Fruit fly (Drosophila melanogaster): ENCODE results near the gene crb.

The crb gene

dm6 chr3R:24294784-24295555 lies at the start of gene crb (continued):
- no peak for TF ChIP-seq CG8478 (optimal IDR thresholded peaks at IDR 0.05)
- peak; percentile 40; the same call in 1 of the 2 replicates for TF ChIP-seq inv (GFP tag; IDR thresholded peaks at IDR 0.05; ENCODE audit: partially characterized antibody)
- no peak for TF ChIP-seq CG6683 (GFP tag; optimal IDR thresholded peaks at IDR 0.05)
- TF ChIP-seq Dfd (GFP tag; optimal IDR thresholded peaks at IDR 0.05) = no peak
- no peak for TF ChIP-seq Kr (GFP tag; optimal IDR thresholded peaks at IDR 0.05)
- no peak for TF ChIP-seq twi (tag; optimal IDR thresholded peaks at IDR 0.05)
- peak; percentile 19 for TF ChIP-seq repo (GFP tag; optimal IDR thresholded peaks at IDR 0.05)
- TF ChIP-seq CG13296 (GFP tag; optimal IDR thresholded peaks at IDR 0.05) = peak; percentile 40
- peak; percentile 79 for TF ChIP-seq NFAT (GFP tag; IDR thresholded peaks at IDR 0.05)
- no peak for TF ChIP-seq CG3407 (GFP tag; optimal IDR thresholded peaks at IDR 0.05)
- no peak for TF ChIP-seq lov (optimal IDR thresholded peaks at IDR 0.05)
- 0 out of 3 replicates have a peak, but pooled peaks have one; percentile 33 for TF ChIP-seq lov (GFP tag; IDR thresholded peaks at IDR 0.05)
- peak; percentile 34 for TF ChIP-seq CG33557 (GFP tag; optimal IDR thresholded peaks at IDR 0.05)
- peak; percentile 48 for TF ChIP-seq CG2116 (GFP tag; optimal IDR thresholded peaks at IDR 0.05)
- no peak for TF ChIP-seq Usf (GFP tag; optimal IDR thresholded peaks at IDR 0.05)
- TF ChIP-seq CG8359 (GFP tag; optimal IDR thresholded peaks at IDR 0.05; ENCODE audit: borderline replicate concordance) = no peak
- peak; percentile 18 for TF ChIP-seq Sry-δ (GFP tag; optimal IDR thresholded peaks at IDR 0.05)
- TF ChIP-seq CG15073 (GFP tag; optimal IDR thresholded peaks at IDR 0.05) = no peak
- TF ChIP-seq CG10321 (GFP tag; IDR thresholded peaks at IDR 0.05) = 0 out of 2 replicates have a peak, but pooled peaks have one; percentile 25
- 0 out of 2 replicates have a peak, but pooled peaks have one; percentile 28 for TF ChIP-seq sens-2 (GFP tag; IDR thresholded peaks at IDR 0.05)
- TF ChIP-seq CG16863 (GFP tag; optimal IDR thresholded peaks at IDR 0.05) = peak; percentile 34
- peak; percentile 54 for TF ChIP-seq CoRest (tag; optimal IDR thresholded peaks at IDR 0.05)
- no peak for TF ChIP-seq CG2129 (GFP tag; IDR thresholded peaks at IDR 0.05; ENCODE audit: partially characterized antibody)
- TF ChIP-seq BtbVII (GFP tag; optimal IDR thresholded peaks at IDR 0.05) = peak; percentile 37
- TF ChIP-seq CG34224 (GFP tag; IDR thresholded peaks at IDR 0.05; ENCODE audit: partially characterized antibody) = peak; percentile 64; the same call in 2 of the 3 replicates
- peak; percentile 82 for TF ChIP-seq Hmr (GFP tag; optimal IDR thresholded peaks at IDR 0.05)
- TF ChIP-seq Sox102F (GFP tag; optimal IDR thresholded peaks at IDR 0.05) = peak; percentile 1
- TF ChIP-seq dmrt99B (tag; optimal IDR thresholded peaks at IDR 0.05) = peak; percentile 37
- TF ChIP-seq CG2889 (GFP tag; IDR thresholded peaks at IDR 0.05) = no peak
- TF ChIP-seq Dref (GFP tag; IDR thresholded peaks at IDR 0.05) = no peak
- TF ChIP-seq fru (optimal IDR thresholded peaks at IDR 0.05) = no peak
- TF ChIP-seq CG8281 (tag; optimal IDR thresholded peaks at IDR 0.05) = no peak
- peak; percentile 60 for TF ChIP-seq CG2712 (tag; optimal IDR thresholded peaks at IDR 0.05)
- TF ChIP-seq CG8388 (GFP tag; optimal IDR thresholded peaks at IDR 0.05) = peak; percentile 14
- TF ChIP-seq org-1 (GFP tag; optimal IDR thresholded peaks at IDR 0.05) = peak; percentile 18
- no peak for TF ChIP-seq CG14965 (GFP tag; optimal IDR thresholded peaks at IDR 0.05; ENCODE audit: borderline replicate concordance)
- no peak for TF ChIP-seq trh (GFP tag; optimal IDR thresholded peaks at IDR 0.05)
- TF ChIP-seq rib (GFP tag; IDR thresholded peaks at IDR 0.05) = peak; percentile 80
- TF ChIP-seq CG3838 (GFP tag; optimal IDR thresholded peaks at IDR 0.05) = no peak
- TF ChIP-seq pnt (GFP tag; optimal IDR thresholded peaks at IDR 0.05) = no peak
- TF ChIP-seq grau (tag; optimal IDR thresholded peaks at IDR 0.05) = peak; percentile 54
- TF ChIP-seq B-H2 (GFP tag; optimal IDR thresholded peaks at IDR 0.05) = peak; percentile 73
- TF ChIP-seq emc (GFP tag; optimal IDR thresholded peaks at IDR 0.05) = no peak
- no peak for TF ChIP-seq CG3726 (GFP tag; IDR thresholded peaks at IDR 0.05)
- no peak for TF ChIP-seq crc (GFP tag; optimal IDR thresholded peaks at IDR 0.05)
- TF ChIP-seq NK7.1 (GFP tag; optimal IDR thresholded peaks at IDR 0.05) = no peak
- TF ChIP-seq tio (GFP tag; optimal IDR thresholded peaks at IDR 0.05) = no peak
- peak; percentile 58 for TF ChIP-seq NC2α (GFP tag; optimal IDR thresholded peaks at IDR 0.05)
- peak; percentile 55; the same call in 1 of the 3 replicates for TF ChIP-seq ase (GFP tag; IDR thresholded peaks at IDR 0.05)
- TF ChIP-seq CG11085 (GFP tag; IDR thresholded peaks at IDR 0.05) = no peak

All from whole organism, embryonic.